Worm (Caenorhabditis elegans) whole organism, L4/young adult: ENCODE data around the gene C38H2.2.

ENCODE experiments used
- W03F9.2 ChIP-seq: fragments of 150-350 bp; optimal IDR thresholded peaks from 2 replicates; lab custom pipeline; 2014; ENCODE audit warnings: missing biosample characterization, missing genetic modification characterization
- dao-5 ChIP-seq: sonication (generic microtip); optimal IDR thresholded peaks from 2 replicates; lab custom pipeline; 2016; ENCODE audit warnings: missing genotype, missing genetic modification characterization, moderate library complexity, missing compliant biosample characterization
- him-1 ChIP-seq: sonication (generic microtip); optimal IDR thresholded peaks from 2 replicates; lab custom pipeline; 2016; ENCODE audit warnings: missing genotype, missing genetic modification reagents, missing genetic modification characterization, missing compliant biosample characterization

- TF ChIP-seq dao-5 (tag; lab: Kevin White, UChicago) (no peak), him-1 (tag; lab: Kevin White, UChicago) (no peak), W03F9.2 (tag; lab: Kevin White, UChicago) (no peak)
Measured at ce11 chrIII:10389608-10390007, 8.0 kb downstream of the C38H2.2 start.
